Fruit fly (Drosophila melanogaster) whole organism, adult: ENCODE data around the gene Bub1.

ENCODE experiments used
- CG11617 ChIP-seq: fragments of 200-800 bp; sonication (Bioruptor generic); optimal IDR thresholded peaks from 2 replicates; lab custom pipeline; 2017; ENCODE audit warnings: mild to moderate bottlenecking, missing biosample characterization, missing genetic modification reagents, missing genetic modification characterization
- CG12768 ChIP-seq: fragments of 200-800 bp; sonication (Bioruptor generic); optimal IDR thresholded peaks from 2 replicates; lab custom pipeline; 2017; ENCODE audit warnings: missing biosample characterization, missing genetic modification characterization, mild to moderate bottlenecking, moderate library complexity, missing genetic modification reagents
- CG14711 ChIP-seq: fragments of 200-800 bp; sonication (Bioruptor generic); optimal IDR thresholded peaks from 2 replicates; lab custom pipeline; 2018; ENCODE audit warnings: missing biosample characterization, mild to moderate bottlenecking, missing genetic modification characterization, moderate library complexity
- CG1620 ChIP-seq: fragments of 200-800 bp; sonication (Bioruptor generic); optimal IDR thresholded peaks from 2 replicates; lab custom pipeline; 2016; ENCODE audit warnings: missing biosample characterization, missing genetic modification characterization
- CG33017 ChIP-seq: fragments of 200-800 bp; sonication (Bioruptor generic); optimal IDR thresholded peaks from 2 replicates; lab custom pipeline; 2018; ENCODE audit warnings: missing biosample characterization, mild to moderate bottlenecking, missing genetic modification characterization, moderate library complexity
- CG5204 ChIP-seq: fragments of 200-800 bp; sonication (Bioruptor generic); optimal IDR thresholded peaks from 2 replicates; lab custom pipeline; 2016; ENCODE audit warnings: missing biosample characterization, missing genetic modification characterization
- CG7045 ChIP-seq: fragments of 200-800 bp; sonication (Bioruptor generic); optimal IDR thresholded peaks from 2 replicates; lab custom pipeline; 2017; ENCODE audit warnings: missing biosample characterization, mild to moderate bottlenecking, missing genetic modification characterization
- CG7101 ChIP-seq: fragments of 200-800 bp; sonication (Bioruptor generic); optimal IDR thresholded peaks from 2 replicates; lab custom pipeline; 2018; ENCODE audit warnings: missing biosample characterization, mild to moderate bottlenecking, missing genetic modification characterization, moderate library complexity
- Clk ChIP-seq: fragments of 200-800 bp; sonication (Bioruptor generic); optimal IDR thresholded peaks from 2 replicates; lab custom pipeline; 2017; ENCODE audit warnings: missing biosample characterization, missing genetic modification characterization
- Crg-1 ChIP-seq: fragments of 200-800 bp; sonication (Bioruptor generic); optimal IDR thresholded peaks from 2 replicates; lab custom pipeline; 2016; ENCODE audit warnings: missing biosample characterization, missing genetic modification characterization
- Hr96 ChIP-seq: fragments of 200-800 bp; sonication (Bioruptor generic); optimal IDR thresholded peaks from 2 replicates; lab custom pipeline; 2016; ENCODE audit warnings: missing biosample characterization, missing genetic modification characterization
- Mnt ChIP-seq: fragments of 200-800 bp; sonication (Bioruptor generic); optimal IDR thresholded peaks from 2 replicates; lab custom pipeline; 2016; ENCODE audit warnings: missing biosample characterization, mild to moderate bottlenecking, missing genetic modification characterization
- bab1 ChIP-seq: fragments of 200-800 bp; sonication (Bioruptor generic); optimal IDR thresholded peaks from 3 replicates; lab custom pipeline; 2019; ENCODE audit warnings: missing biosample characterization, mild to moderate bottlenecking, missing genetic modification characterization, moderate library complexity
- cic ChIP-seq: fragments of 200-800 bp; sonication (Bioruptor generic); optimal IDR thresholded peaks from 2 replicates; lab custom pipeline; 2017; ENCODE audit warnings: missing biosample characterization, mild to moderate bottlenecking, missing genetic modification characterization, moderate library complexity
- cnc ChIP-seq, 2 experiments: fragments of >200 bp; optimal IDR thresholded peaks; 2 replicates each; lab custom pipeline; 2017
- kay ChIP-seq: fragments of 200-800 bp; sonication (Bioruptor generic); peaks from one replicate; lab custom pipeline; 2016; ENCODE audit warnings: missing biosample characterization, missing genetic modification characterization, borderline replicate concordance
- ovo ChIP-seq: fragments of 200-800 bp; sonication (Bioruptor generic); optimal IDR thresholded peaks from 2 replicates; lab custom pipeline; 2016; ENCODE audit warnings: missing biosample characterization, missing genetic modification characterization
- pad ChIP-seq: fragments of 200-800 bp; sonication (Bioruptor generic); optimal IDR thresholded peaks from 3 replicates; lab custom pipeline; 2017; ENCODE audit warnings: missing biosample characterization, missing genetic modification characterization, mild to moderate bottlenecking, moderate library complexity, missing genetic modification reagents
- tj ChIP-seq: fragments of 200-800 bp; sonication (Bioruptor generic); optimal IDR thresholded peaks from 3 replicates; lab custom pipeline; 2017; ENCODE audit warnings: missing biosample characterization, mild to moderate bottlenecking, missing genetic modification characterization, moderate library complexity
- toe ChIP-seq: fragments of 200-800 bp; sonication (Bioruptor generic); optimal IDR thresholded peaks from 2 replicates; lab custom pipeline; 2016; ENCODE audit warnings: missing biosample characterization, missing genetic modification characterization

Gene Bub1

dm6 chr2L:5232967-5233909, 45.4 kb upstream of the Bub1 start:
- TF ChIP-seq pad (no peak), Hr96 (GFP tag; lab: Kevin White, UChicago) (no peak), Mnt (GFP tag; lab: Kevin White, UChicago) (peak; percentile 64), cnc (optimal IDR thresholded peaks at IDR 0.05; lab: Kevin White, UChicago) (no peak), Crg-1 (GFP tag; lab: Kevin White, UChicago) (peak; percentile 2), bab1 (GFP tag; lab: Kevin White, UChicago) (no peak), cic (peak; percentile 87), CG5204 (GFP tag; lab: Kevin White, UChicago) (no peak), toe (GFP tag; lab: Kevin White, UChicago) (no peak), CG12768 (GFP tag; lab: Kevin White, UChicago) (peak; percentile 32), CG14711 (tag; lab: Kevin White, UChicago) (no peak), CG11617 (GFP tag; lab: Kevin White, UChicago) (no peak), CG1620 (GFP tag; lab: Kevin White, UChicago) (no peak), ovo (GFP tag; lab: Kevin White, UChicago) (no peak), CG7045 (no peak), CG33017 (tag; lab: Kevin White, UChicago) (peak; percentile 28), kay (GFP tag; lab: Kevin White, UChicago) (peak; percentile 84), tj (peak; percentile 96), Clk (peak; percentile 33), CG7101 (tag; lab: Kevin White, UChicago) (no peak)

- TF ChIP-seq Crg-1 (GFP tag; lab: Kevin White, UChicago): no peak
- TF ChIP-seq CG12768 (GFP tag; lab: Kevin White, UChicago): no peak
- no peak for TF ChIP-seq CG33017 (tag; lab: Kevin White, UChicago)
- TF ChIP-seq cnc (optimal IDR thresholded peaks at IDR 0.05; lab: Kevin White, UChicago): no peak
- TF ChIP-seq CG7101 (tag; lab: Kevin White, UChicago): no peak
- no peak for TF ChIP-seq CG7045
- no peak for TF ChIP-seq bab1 (GFP tag; lab: Kevin White, UChicago)
- TF ChIP-seq tj: no peak
- no peak for TF ChIP-seq CG1620 (GFP tag; lab: Kevin White, UChicago)
- TF ChIP-seq CG5204 (GFP tag; lab: Kevin White, UChicago): no peak
Measured at dm6 chr2L:5234714-5235298, 43.9 kb upstream of the Bub1 start.

- TF ChIP-seq CG7045 (no peak), pad (no peak), cnc (optimal IDR thresholded peaks at IDR 0.05; lab: Kevin White, UChicago) (no peak), Clk (no peak), CG14711 (tag; lab: Kevin White, UChicago) (no peak), CG1620 (GFP tag; lab: Kevin White, UChicago) (no peak), Hr96 (GFP tag; lab: Kevin White, UChicago) (no peak), CG12768 (GFP tag; lab: Kevin White, UChicago) (no peak), cic (no peak), bab1 (GFP tag; lab: Kevin White, UChicago) (no peak), Mnt (GFP tag; lab: Kevin White, UChicago) (no peak), tj (no peak), CG33017 (tag; lab: Kevin White, UChicago) (no peak), CG5204 (GFP tag; lab: Kevin White, UChicago) (no peak), ovo (GFP tag; lab: Kevin White, UChicago) (no peak), kay (GFP tag; lab: Kevin White, UChicago) (no peak)
Measured at dm6 chr2L:5236346-5236809, 42.3 kb upstream of the Bub1 start.

dm6 chr2L:5237175-5237753, 41.4 kb upstream of the Bub1 start:
- TF ChIP-seq cic (no peak), toe (GFP tag; lab: Kevin White, UChicago) (no peak), Crg-1 (GFP tag; lab: Kevin White, UChicago) (no peak), CG7101 (tag; lab: Kevin White, UChicago) (peak; percentile 20), CG5204 (GFP tag; lab: Kevin White, UChicago) (no peak), tj (peak; percentile 92), bab1 (GFP tag; lab: Kevin White, UChicago) (no peak), CG33017 (tag; lab: Kevin White, UChicago) (peak; percentile 8), Mnt (GFP tag; lab: Kevin White, UChicago) (peak; percentile 31), CG14711 (tag; lab: Kevin White, UChicago) (no peak), CG11617 (GFP tag; lab: Kevin White, UChicago) (no peak), Clk (no peak), CG7045 (no peak), cnc (optimal IDR thresholded peaks at IDR 0.05; lab: Kevin White, UChicago) (no peak), ovo (GFP tag; lab: Kevin White, UChicago) (no peak)

dm6 chr2L:5237899-5238566, 40.6 kb upstream of the Bub1 start:
- TF ChIP-seq kay (GFP tag; lab: Kevin White, UChicago) (peak; percentile 51), CG14711 (tag; lab: Kevin White, UChicago) (no peak), CG7045 (no peak), cic (no peak), CG33017 (tag; lab: Kevin White, UChicago) (no peak), cnc (optimal IDR thresholded peaks at IDR 0.05; lab: Kevin White, UChicago) (no peak), Mnt (GFP tag; lab: Kevin White, UChicago) (no peak), Hr96 (GFP tag; lab: Kevin White, UChicago) (no peak), bab1 (GFP tag; lab: Kevin White, UChicago) (no peak)
